Worm (Caenorhabditis elegans): Measurements from ENCODE around the gene dao-3.

DNA sequence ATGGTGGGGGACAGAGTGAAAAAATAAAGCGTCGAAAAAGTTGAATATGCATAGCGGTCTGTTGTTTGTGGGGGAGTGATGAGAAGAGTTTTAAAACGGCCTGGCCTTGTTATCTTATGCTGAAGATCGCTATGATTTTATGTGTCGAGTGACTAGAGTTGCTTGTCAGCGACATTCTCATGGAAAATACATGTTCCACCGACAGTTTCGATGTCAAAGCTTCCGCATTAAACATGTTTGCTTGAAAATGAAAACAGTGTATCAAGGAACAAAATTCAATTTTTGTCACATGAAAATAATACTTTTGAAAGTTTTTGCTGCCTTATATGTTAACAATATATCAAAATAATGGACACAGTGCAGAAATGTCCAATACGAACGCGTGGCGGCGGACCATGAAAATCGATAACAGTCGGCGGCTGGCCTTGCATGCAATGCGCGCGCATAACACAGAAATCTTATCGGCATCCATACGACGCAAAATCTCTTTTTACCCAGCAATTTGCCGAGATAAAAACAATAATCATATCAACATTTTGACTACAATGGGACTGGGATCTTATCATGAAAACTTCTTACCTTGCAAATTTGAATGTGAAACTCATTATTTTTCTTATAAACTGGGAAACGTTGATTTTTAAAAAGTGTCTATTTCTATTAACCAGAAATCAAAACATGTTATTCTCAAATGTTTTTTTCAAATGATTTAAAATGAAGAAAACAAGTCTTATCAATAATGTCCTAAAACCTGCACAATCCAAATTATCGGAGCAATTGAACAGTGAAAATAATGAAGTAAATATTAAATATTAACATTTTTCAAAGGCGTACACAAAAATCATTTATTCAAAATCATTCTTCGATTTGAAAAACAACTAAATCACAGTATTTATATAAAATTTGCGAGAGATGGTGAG, 633 bp upstream of the dao-3 start:
- TF ChIP-seq W03F9.2 (tag; optimal IDR thresholded peaks at IDR 0.05) (no peak), him-1 (tag; optimal IDR thresholded peaks at IDR 0.05) (no peak)

Data from whole organism, L4/young adult.